Fruit fly (Drosophila melanogaster) whole organism, pupa: ENCODE measurements around the gene Klc.
A peak's percentile ranks its signal among the peaks of the same experiment; 100 is the strongest.

Experiments used
- CG10348 ChIP-seq: fragments of 200-800 bp; sonication (Bioruptor generic); IDR thresholded peaks from 2 replicates; pipeline ENCODE4 v1.3.6; 2022; ENCODE audit warnings: missing biosample characterization, missing genetic modification characterization
- CG12605 ChIP-seq: fragments of 200-800 bp; sonication (Bioruptor generic); IDR thresholded peaks from 2 replicates; pipeline ENCODE4 v1.3.6; 2022; ENCODE audit warnings: missing biosample characterization, missing genetic modification characterization
- CG13204 ChIP-seq: fragments of 200-800 bp; sonication (Bioruptor generic); optimal IDR thresholded peaks from 2 replicates; lab custom pipeline; 2018; ENCODE audit warnings: missing biosample characterization, mild to moderate bottlenecking, missing genetic modification characterization, moderate library complexity
- CG14655 ChIP-seq: fragments of 200-800 bp; sonication (Bioruptor generic); optimal IDR thresholded peaks from 3 replicates; lab custom pipeline; 2017; ENCODE audit warnings: mild to moderate bottlenecking, missing biosample characterization, missing genetic modification reagents, missing genetic modification characterization
- CG15710 ChIP-seq: fragments of 200-800 bp; sonication (Bioruptor generic); optimal IDR thresholded peaks from 2 replicates; lab custom pipeline; 2018; ENCODE audit warnings: missing biosample characterization, mild to moderate bottlenecking, missing genetic modification characterization, moderate library complexity
- CG17806 ChIP-seq: fragments of 200-800 bp; sonication (Bioruptor generic); optimal IDR thresholded peaks from 2 replicates; lab custom pipeline; 2018; ENCODE audit warnings: missing biosample characterization, mild to moderate bottlenecking, missing genetic modification characterization, moderate library complexity
- CG32121 ChIP-seq: fragments of 200-800 bp; sonication (Bioruptor generic); IDR thresholded peaks from 2 replicates; pipeline ENCODE4 v1.3.6; 2022; ENCODE audit warnings: missing biosample characterization, missing genetic modification characterization
- CG34367 ChIP-seq: fragments of 200-800 bp; sonication (Bioruptor generic); optimal IDR thresholded peaks from 2 replicates; lab custom pipeline; 2018; ENCODE audit warnings: missing biosample characterization, mild to moderate bottlenecking, missing genetic modification characterization
- CG4496 ChIP-seq: fragments of 200-800 bp; sonication (Bioruptor generic); IDR thresholded peaks from 3 replicates; pipeline ENCODE4 v1.3.6; 2022; ENCODE audit warnings: missing biosample characterization, missing genetic modification characterization
- CG8159 ChIP-seq: fragments of 200-800 bp; sonication (Bioruptor generic); optimal IDR thresholded peaks from 3 replicates; lab custom pipeline; 2018; ENCODE audit warnings: missing biosample characterization, mild to moderate bottlenecking, missing genetic modification characterization, moderate library complexity
- CG8301 ChIP-seq: fragments of 200-800 bp; sonication (Bioruptor generic); optimal IDR thresholded peaks from 2 replicates; lab custom pipeline; 2018; ENCODE audit warnings: missing biosample characterization, mild to moderate bottlenecking, missing genetic modification characterization
- CG9948 ChIP-seq: fragments of 200-800 bp; sonication (Bioruptor generic); optimal IDR thresholded peaks from 2 replicates; lab custom pipeline; 2018; ENCODE audit warnings: missing biosample characterization, mild to moderate bottlenecking, missing genetic modification characterization, moderate library complexity
- D1 ChIP-seq: fragments of 200-800 bp; sonication (Bioruptor generic); optimal IDR thresholded peaks from 2 replicates; lab custom pipeline; 2018; ENCODE audit warnings: missing biosample characterization, mild to moderate bottlenecking, missing genetic modification characterization, moderate library complexity
- EcR ChIP-seq: fragments of 200-800 bp; sonication (Bioruptor generic); optimal IDR thresholded peaks from 3 replicates; lab custom pipeline; 2019; ENCODE audit warnings: missing biosample characterization, missing genetic modification characterization, mild to moderate bottlenecking, moderate library complexity, missing genetic modification reagents
- Ets98B ChIP-seq: fragments of 200-800 bp; sonication (Bioruptor generic); IDR thresholded peaks from 2 replicates; pipeline ENCODE4 v1.3.6; 2022; ENCODE audit warnings: missing biosample characterization, missing genetic modification characterization
- Pif1A ChIP-seq: fragments of 200-800 bp; sonication (Bioruptor generic); optimal IDR thresholded peaks from 3 replicates; lab custom pipeline; 2016; ENCODE audit warnings: missing biosample characterization, missing genetic modification characterization
- Pif1B ChIP-seq: fragments of 200-800 bp; sonication (Bioruptor generic); optimal IDR thresholded peaks from 3 replicates; lab custom pipeline; 2016; ENCODE audit warnings: missing biosample characterization, missing genetic modification characterization
- Snoo ChIP-seq: fragments of 200-800 bp; sonication (Bioruptor generic); optimal IDR thresholded peaks from 3 replicates; lab custom pipeline; 2017; ENCODE audit warnings: missing biosample characterization, mild to moderate bottlenecking, missing genetic modification characterization, inconsistent platforms
- fd96Ca ChIP-seq: fragments of 200-800 bp; sonication (Bioruptor generic); IDR thresholded peaks from 3 replicates; pipeline ENCODE4 v1.3.6; 2022; ENCODE audit warnings: missing biosample characterization, missing genetic modification characterization
- gl ChIP-seq: fragments of 200-800 bp; sonication (Bioruptor generic); optimal IDR thresholded peaks from 2 replicates; lab custom pipeline; 2018; ENCODE audit warnings: missing biosample characterization, mild to moderate bottlenecking, missing genetic modification characterization
- rn ChIP-seq: fragments of 200-800 bp; sonication (Bioruptor generic); IDR thresholded peaks from 2 replicates; pipeline ENCODE4 v1.3.6; 2022; ENCODE audit warnings: missing biosample characterization, missing genetic modification characterization

The Klc gene

DNA sequence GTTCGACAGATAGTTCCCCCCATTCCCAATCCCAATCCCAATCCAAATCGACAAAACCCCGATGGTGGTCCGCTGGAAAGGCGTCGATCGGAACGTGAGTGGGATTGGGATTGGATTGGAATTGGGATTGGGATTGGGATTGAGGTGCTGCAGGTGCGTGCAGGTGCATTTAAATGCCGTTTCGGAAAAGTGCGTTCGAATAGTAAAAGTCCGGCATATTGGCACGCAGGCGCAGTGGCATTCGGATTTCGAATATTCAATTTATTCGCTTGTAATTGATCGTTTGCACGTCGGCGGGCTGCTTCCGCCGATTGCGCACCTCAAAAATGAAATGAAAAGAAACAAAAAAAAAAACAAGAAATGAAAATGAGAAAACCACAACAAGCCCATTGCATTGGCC is 44.5 kb downstream of the Klc start:
- TF ChIP-seq CG14655 (GFP tag; lab: Kevin White, UChicago) (no peak), CG15710 (tag; lab: Kevin White, UChicago) (no peak), rn (GFP tag; lab: Robert Waterston, UW) (no peak), D1 (tag; lab: Kevin White, UChicago) (no peak), CG13204 (GFP tag; lab: Kevin White, UChicago) (no peak), EcR (no peak), CG17806 (tag; lab: Kevin White, UChicago) (no peak), Snoo (tag; lab: Kevin White, UChicago) (no peak)
- TF ChIP-seq, all 21 proteins: peak for 0

DNA sequence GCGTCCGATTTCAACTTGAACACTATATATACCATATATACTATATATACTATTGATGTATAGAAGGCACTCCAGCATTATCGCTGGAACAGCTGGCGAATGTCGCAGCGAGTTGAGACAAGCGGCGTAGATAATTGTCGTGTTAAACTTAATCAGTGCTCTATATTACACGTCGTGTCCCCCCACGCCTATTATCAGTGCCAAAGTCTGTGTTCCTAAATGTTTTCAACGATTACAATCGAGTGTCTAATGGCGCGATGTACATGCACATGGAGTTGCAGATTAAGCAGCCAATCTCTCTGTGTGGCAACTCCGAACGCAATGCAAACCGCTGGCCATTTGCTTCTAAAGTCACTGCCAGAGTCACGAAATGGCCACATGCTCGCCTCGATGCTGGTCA is 45.5 kb downstream of the Klc start:
- TF ChIP-seq rn (GFP tag; lab: Robert Waterston, UW) (no peak), CG14655 (GFP tag; lab: Kevin White, UChicago) (no peak), fd96Ca (GFP tag; lab: Robert Waterston, UW) (no peak)

DNA sequence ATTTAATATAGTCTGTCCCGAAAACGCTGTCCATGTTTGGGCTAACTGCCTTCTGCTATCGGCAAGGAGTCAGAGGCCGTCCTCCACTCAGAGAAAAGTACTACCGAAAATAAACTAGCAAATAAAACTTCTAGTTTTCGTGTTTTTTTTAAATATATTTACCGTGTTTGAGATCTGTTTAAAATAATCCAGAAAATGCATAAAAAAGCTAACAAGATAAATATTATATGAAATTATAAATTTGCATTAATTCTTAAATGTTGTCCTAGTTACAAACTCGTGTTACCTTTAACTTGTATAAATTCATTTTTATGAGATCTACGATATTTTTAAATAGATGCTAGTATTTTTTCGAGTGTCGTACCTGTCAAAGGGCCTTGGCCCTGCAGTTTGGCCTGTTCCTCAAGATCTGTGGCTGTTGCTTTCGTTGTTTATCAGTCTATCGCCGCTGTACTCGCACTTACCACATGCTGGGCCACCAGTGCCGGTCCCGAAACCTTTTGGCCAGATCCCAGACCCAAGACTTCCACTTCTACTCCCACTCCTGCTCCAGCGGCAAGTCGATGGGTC is 46.3 kb downstream of the Klc start:
- no peak for TF ChIP-seq Ets98B (GFP tag; lab: Robert Waterston, UW)
- TF ChIP-seq CG32121 (GFP tag; lab: Robert Waterston, UW) = no peak
- peak; percentile 27 for TF ChIP-seq Pif1A (GFP tag; lab: Kevin White, UChicago)
- no peak for TF ChIP-seq CG13204 (GFP tag; lab: Kevin White, UChicago)
- no peak for TF ChIP-seq fd96Ca (GFP tag; lab: Robert Waterston, UW)
- TF ChIP-seq rn (GFP tag; lab: Robert Waterston, UW) = no peak
- peak; percentile 81 for TF ChIP-seq CG8159 (tag; lab: Kevin White, UChicago)
- TF ChIP-seq CG34367 (tag; lab: Kevin White, UChicago) = no peak
- no peak for TF ChIP-seq EcR
- TF ChIP-seq D1 (tag; lab: Kevin White, UChicago) = peak; percentile 58
- no peak for TF ChIP-seq CG4496
- TF ChIP-seq CG17806 (tag; lab: Kevin White, UChicago) = peak; percentile 52
- TF ChIP-seq gl (tag; lab: Kevin White, UChicago) = no peak
- TF ChIP-seq CG9948 (tag; lab: Kevin White, UChicago) = peak; percentile 67
- no peak for TF ChIP-seq CG10348 (GFP tag; lab: Robert Waterston, UW)
- TF ChIP-seq Pif1B (GFP tag; lab: Kevin White, UChicago) = peak; percentile 27
- TF ChIP-seq Snoo (tag; lab: Kevin White, UChicago) = peak; percentile 33
- TF ChIP-seq CG15710 (tag; lab: Kevin White, UChicago) = peak; percentile 16
- TF ChIP-seq CG14655 (GFP tag; lab: Kevin White, UChicago) = peak; percentile 50
- TF ChIP-seq CG8301 (tag; lab: Kevin White, UChicago) = peak; percentile 0
- TF ChIP-seq CG12605 (GFP tag; lab: Robert Waterston, UW) = no peak

DNA sequence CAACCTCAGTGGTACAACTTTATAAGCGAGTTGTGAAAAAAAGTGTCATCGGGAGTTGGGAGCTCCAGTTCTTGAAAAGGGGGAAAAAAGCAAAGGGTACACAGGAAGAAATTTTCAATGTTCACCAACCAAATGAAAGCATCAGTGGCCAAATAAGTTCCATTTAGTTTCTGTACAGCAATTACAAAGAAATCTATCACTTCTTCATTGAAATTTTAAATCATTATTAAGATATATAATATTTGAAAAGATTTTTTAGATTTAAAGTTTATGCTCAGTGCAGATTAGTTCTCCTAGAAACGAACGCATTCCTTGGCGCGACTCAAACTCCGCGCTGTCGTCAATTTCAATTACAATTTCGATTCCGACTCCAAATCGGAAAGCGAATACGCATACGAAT is 48.5 kb downstream of the Klc start:
- TF ChIP-seq CG14655 (GFP tag; lab: Kevin White, UChicago) = peak; percentile 13
- no peak for TF ChIP-seq CG12605 (GFP tag; lab: Robert Waterston, UW)
- TF ChIP-seq Snoo (tag; lab: Kevin White, UChicago) = no peak
- no peak for TF ChIP-seq CG32121 (GFP tag; lab: Robert Waterston, UW)
- TF ChIP-seq Ets98B (GFP tag; lab: Robert Waterston, UW) = no peak
- TF ChIP-seq CG15710 (tag; lab: Kevin White, UChicago) = peak; percentile 48
- TF ChIP-seq CG9948 (tag; lab: Kevin White, UChicago) = peak; percentile 42
- TF ChIP-seq fd96Ca (GFP tag; lab: Robert Waterston, UW) = no peak
- TF ChIP-seq CG17806 (tag; lab: Kevin White, UChicago) = peak; percentile 54
- no peak for TF ChIP-seq CG8301 (tag; lab: Kevin White, UChicago)
- TF ChIP-seq gl (tag; lab: Kevin White, UChicago) = no peak
- TF ChIP-seq rn (GFP tag; lab: Robert Waterston, UW) = no peak
- TF ChIP-seq CG34367 (tag; lab: Kevin White, UChicago) = peak; percentile 33
- no peak for TF ChIP-seq D1 (tag; lab: Kevin White, UChicago)
- no peak for TF ChIP-seq CG13204 (GFP tag; lab: Kevin White, UChicago)
- TF ChIP-seq CG10348 (GFP tag; lab: Robert Waterston, UW) = no peak
- no peak for TF ChIP-seq Pif1A (GFP tag; lab: Kevin White, UChicago)
- TF ChIP-seq EcR = no peak
- TF ChIP-seq CG4496 = no peak
- peak; percentile 34 for TF ChIP-seq CG8159 (tag; lab: Kevin White, UChicago)
- no peak for TF ChIP-seq Pif1B (GFP tag; lab: Kevin White, UChicago)

DNA sequence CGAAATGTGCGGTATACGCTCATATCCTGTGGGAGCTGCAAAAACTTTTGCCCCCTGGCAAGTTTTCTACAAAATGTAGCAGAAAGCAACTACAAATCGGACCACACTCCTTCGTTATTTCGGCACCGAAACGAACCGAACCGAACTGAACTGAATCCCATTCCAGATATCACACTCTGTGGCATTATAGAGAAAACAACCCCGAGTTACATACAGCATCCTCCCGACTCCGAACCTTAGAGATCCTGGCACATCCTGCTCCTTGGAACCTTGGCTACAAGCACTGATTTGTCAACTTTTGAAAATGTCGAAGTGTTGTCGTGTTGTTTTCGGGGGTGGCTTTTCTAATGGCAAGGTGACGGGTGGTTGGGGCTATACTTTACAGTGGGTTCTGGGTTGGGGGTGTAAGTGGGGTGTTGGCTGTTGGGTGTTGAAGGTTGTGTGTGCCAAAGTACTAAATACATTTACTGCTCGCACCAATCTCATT is 49.3 kb downstream of the Klc start:
- TF ChIP-seq CG12605 (GFP tag; lab: Robert Waterston, UW) (no peak), Ets98B (GFP tag; lab: Robert Waterston, UW) (no peak), gl (tag; lab: Kevin White, UChicago) (no peak), fd96Ca (GFP tag; lab: Robert Waterston, UW) (no peak), D1 (tag; lab: Kevin White, UChicago) (no peak), CG15710 (tag; lab: Kevin White, UChicago) (no peak), Snoo (tag; lab: Kevin White, UChicago) (no peak), CG10348 (GFP tag; lab: Robert Waterston, UW) (no peak), CG8301 (tag; lab: Kevin White, UChicago) (no peak), CG13204 (GFP tag; lab: Kevin White, UChicago) (no peak), CG8159 (tag; lab: Kevin White, UChicago) (no peak), rn (GFP tag; lab: Robert Waterston, UW) (no peak), CG9948 (tag; lab: Kevin White, UChicago) (no peak)
